Worm (Caenorhabditis elegans) whole organism, L4 larva: ENCODE measurements around the gene usp-4.

Experiments
- F10B5.3 ChIP-seq: sonication (generic microtip); optimal IDR thresholded peaks from 2 replicates; lab custom pipeline; 2016; ENCODE audit warnings: mild to moderate bottlenecking, missing genetic modification characterization, missing compliant biosample characterization
- Y48G9A.11 ChIP-seq: fragments of 200-800 bp; sonication (Bioruptor generic); IDR thresholded peaks from 2 replicates; pipeline ENCODE4 v1.3.6; 2022; ENCODE audit warnings: missing genetic modification reagents, missing genetic modification characterization, missing compliant biosample characterization
- Y5F2A.4 ChIP-seq: fragments of 200-800 bp; sonication (Bioruptor generic); optimal IDR thresholded peaks from 2 replicates; lab custom pipeline; 2018; ENCODE audit warnings: mild to moderate bottlenecking, missing genetic modification characterization, missing compliant biosample characterization
- aha-1 ChIP-seq: fragments of 150-350 bp; peaks from one replicate; lab custom pipeline; 2014; ENCODE audit warnings: missing biosample characterization, missing genetic modification characterization
- ama-1 ChIP-seq: fragments of 150-350 bp; optimal IDR thresholded peaks from 2 replicates; lab custom pipeline; 2014; ENCODE audit warnings: inconsistent platforms, mixed read lengths
- ceh-20 ChIP-seq: fragments of 200-800 bp; sonication (Bioruptor generic); IDR thresholded peaks from 2 replicates; pipeline ENCODE4 v1.3.6; 2022; ENCODE audit warnings: missing genetic modification reagents, missing genetic modification characterization, missing compliant biosample characterization
- daf-16 ChIP-seq, 3 experiments: sonication (generic microtip); optimal IDR thresholded peaks; 2 replicates each; lab custom pipeline; 2016 to 2017; ENCODE audit warnings: missing genetic modification characterization in 3 of 3, missing genetic modification reagents in 3 of 3, mild to moderate bottlenecking in 2 of 3, missing compliant biosample characterization in 2 of 3, missing biosample characterization in 1 of 3, moderate library complexity in 1 of 3
- dmd-6 ChIP-seq: fragments of 200-800 bp; sonication (Bioruptor generic); IDR thresholded peaks from 2 replicates; pipeline ENCODE4 v1.3.6; 2022; ENCODE audit warnings: missing genetic modification reagents, missing genetic modification characterization, missing compliant biosample characterization
- dmd-8 ChIP-seq: fragments of 200-800 bp; sonication (Bioruptor generic); IDR thresholded peaks from 2 replicates; pipeline ENCODE4 v1.3.6; 2022; ENCODE audit warnings: missing genetic modification characterization, missing compliant biosample characterization
- duxl-1 ChIP-seq: sonication (generic microtip); optimal IDR thresholded peaks from 2 replicates; lab custom pipeline; 2016; ENCODE audit warnings: mild to moderate bottlenecking, missing genetic modification characterization, moderate library complexity, missing compliant biosample characterization; ENCODE audit not compliant: poor library complexity
- dve-1 ChIP-seq: sonication (generic microtip); optimal IDR thresholded peaks from 2 replicates; lab custom pipeline; 2017; ENCODE audit warnings: antibody characterized with exemption, mild to moderate bottlenecking, missing genetic modification characterization, missing compliant biosample characterization; ENCODE audit not compliant: insufficient read depth
- fos-1 ChIP-seq: fragments of 150-350 bp; optimal IDR thresholded peaks from 2 replicates; lab custom pipeline; 2014; ENCODE audit warnings: missing biosample characterization, missing genetic modification characterization
- hif-1 ChIP-seq, 2 experiments: sonication (generic microtip); optimal IDR thresholded peaks; 2 replicates each; lab custom pipeline; 2016 to 2017; ENCODE audit warnings: missing compliant biosample characterization in 2 of 2, missing genetic modification characterization in 2 of 2, missing genetic modification reagents in 2 of 2, missing genotype in 2 of 2, mild to moderate bottlenecking in 1 of 2
- hlh-11 ChIP-seq: fragments of 200-800 bp; sonication (Bioruptor generic); optimal IDR thresholded peaks from 2 replicates; lab custom pipeline; 2018; ENCODE audit warnings: mild to moderate bottlenecking, missing genetic modification characterization, missing compliant biosample characterization
- hlh-30 ChIP-seq: sonication (generic microtip); optimal IDR thresholded peaks from 2 replicates; lab custom pipeline; 2017; ENCODE audit warnings: antibody characterized with exemption, mild to moderate bottlenecking, missing genetic modification characterization, missing compliant biosample characterization; ENCODE audit not compliant: insufficient read depth
- hmg-1.1 ChIP-seq: fragments of 200-800 bp; sonication (Bioruptor generic); IDR thresholded peaks from 2 replicates; pipeline ENCODE4 v1.3.6; 2022; ENCODE audit warnings: missing genetic modification reagents, missing genetic modification characterization, missing compliant biosample characterization
- lin-15B ChIP-seq: fragments of 150-350 bp; sonication (generic microtip); optimal IDR thresholded peaks from 3 replicates; lab custom pipeline; 2014; ENCODE audit warnings: missing biosample characterization, missing genetic modification characterization
- lin-29 ChIP-seq: fragments of 200-800 bp; sonication (Bioruptor generic); IDR thresholded peaks from 2 replicates; pipeline ENCODE4 v1.3.6; 2022; ENCODE audit warnings: missing genetic modification reagents, missing genetic modification characterization, missing compliant biosample characterization
- lin-38 ChIP-seq: fragments of 200-800 bp; sonication (Bioruptor generic); IDR thresholded peaks from 2 replicates; pipeline ENCODE4 v1.3.6; 2022; ENCODE audit warnings: missing genetic modification reagents, missing genetic modification characterization, missing compliant biosample characterization
- lir-3 ChIP-seq: sonication (generic microtip); optimal IDR thresholded peaks from 2 replicates; lab custom pipeline; 2016; ENCODE audit warnings: mild to moderate bottlenecking, missing genetic modification characterization, missing compliant biosample characterization
- madf-5 ChIP-seq, 2 experiments: fragments of 200-800 bp; sonication (Bioruptor generic); IDR thresholded peaks; 2 replicates each; pipeline ENCODE4 v1.3.6; 2022; ENCODE audit warnings: missing compliant biosample characterization in 2 of 2, missing genetic modification characterization in 2 of 2
- mxl-3 ChIP-seq: fragments of 200-800 bp; sonication (Bioruptor generic); optimal IDR thresholded peaks from 2 replicates; lab custom pipeline; 2018; ENCODE audit warnings: mild to moderate bottlenecking, missing genetic modification characterization, missing compliant biosample characterization
- nhr-237 ChIP-seq: sonication (generic microtip); optimal IDR thresholded peaks from 2 replicates; lab custom pipeline; 2017; ENCODE audit warnings: missing biosample characterization, missing genetic modification characterization
- nhr-25 ChIP-seq: sonication (generic microtip); optimal IDR thresholded peaks from 2 replicates; lab custom pipeline; 2017; ENCODE audit warnings: missing genetic modification characterization, mild to moderate bottlenecking, missing compliant biosample characterization, antibody characterized with exemption, moderate library complexity, borderline replicate concordance; ENCODE audit not compliant: insufficient read depth
- nhr-28 ChIP-seq: fragments of 150-350 bp; optimal IDR thresholded peaks from 2 replicates; lab custom pipeline; 2014; ENCODE audit warnings: missing biosample characterization, missing genetic modification characterization
- nhr-41 ChIP-seq: fragments of 200-800 bp; sonication (Bioruptor generic); IDR thresholded peaks from 2 replicates; pipeline ENCODE4 v1.3.6; 2022; ENCODE audit warnings: missing genetic modification reagents, missing genetic modification characterization, missing compliant biosample characterization
- nhr-48 ChIP-seq: sonication (generic microtip); optimal IDR thresholded peaks from 2 replicates; lab custom pipeline; 2016; ENCODE audit warnings: mild to moderate bottlenecking, missing genetic modification characterization, missing compliant biosample characterization
- nhr-6 ChIP-seq: fragments of 150-350 bp; optimal IDR thresholded peaks from 2 replicates; lab custom pipeline; 2014; ENCODE audit warnings: missing biosample characterization, missing genetic modification characterization
- php-3 ChIP-seq: fragments of 200-800 bp; sonication (Bioruptor generic); IDR thresholded peaks from 2 replicates; pipeline ENCODE4 v1.3.6; 2022; ENCODE audit warnings: missing genetic modification reagents, missing genetic modification characterization, missing compliant biosample characterization
- pqm-1 ChIP-seq: sonication (generic microtip); optimal IDR thresholded peaks from 2 replicates; lab custom pipeline; 2017; ENCODE audit warnings: missing biosample characterization, missing genetic modification characterization
- sdz-12 ChIP-seq: fragments of 200-800 bp; sonication (Bioruptor generic); optimal IDR thresholded peaks from 2 replicates; lab custom pipeline; 2018; ENCODE audit warnings: mild to moderate bottlenecking, missing genetic modification characterization, missing compliant biosample characterization
- set-16 ChIP-seq: fragments of 200-800 bp; sonication (Bioruptor generic); IDR thresholded peaks from 2 replicates; pipeline ENCODE4 v1.3.6; 2022; ENCODE audit warnings: missing genetic modification reagents, missing genetic modification characterization, missing compliant biosample characterization
- snpc-1.2 ChIP-seq: fragments of 200-800 bp; sonication (Bioruptor generic); IDR thresholded peaks from 2 replicates; pipeline ENCODE4 v1.3.6; 2022; ENCODE audit warnings: missing genetic modification reagents, missing genetic modification characterization, missing compliant biosample characterization
- spr-1 ChIP-seq: sonication (generic microtip); optimal IDR thresholded peaks from 2 replicates; lab custom pipeline; 2016; ENCODE audit warnings: mild to moderate bottlenecking, missing genetic modification characterization, missing compliant biosample characterization
- unc-130 ChIP-seq: sonication (generic microtip); optimal IDR thresholded peaks from 2 replicates; lab custom pipeline; 2016; ENCODE audit warnings: missing genetic modification reagents, missing genetic modification characterization, missing compliant biosample characterization
- unc-62 ChIP-seq, 3 experiments: fragments of 150-350 bp in 1 of 3; sonication (generic microtip); optimal IDR thresholded peaks in 2 of 3; peaks in 1 of 3; 1 replicate in 1 of 3; 2 replicates in 2 of 3; lab custom pipeline; 2014 to 2017; ENCODE audit warnings: missing biosample characterization in 3 of 3, missing genetic modification characterization in 3 of 3, missing genetic modification reagents in 3 of 3, missing genotype in 1 of 3
- zfp-2 ChIP-seq: sonication (generic microtip); optimal IDR thresholded peaks from 2 replicates; lab custom pipeline; 2016; ENCODE audit warnings: mild to moderate bottlenecking, missing genetic modification characterization, missing compliant biosample characterization
- ztf-11 ChIP-seq: fragments of 150-350 bp; optimal IDR thresholded peaks from 2 replicates; lab custom pipeline; 2014; ENCODE audit warnings: missing biosample characterization, missing genetic modification characterization

Gene usp-4

DNA sequence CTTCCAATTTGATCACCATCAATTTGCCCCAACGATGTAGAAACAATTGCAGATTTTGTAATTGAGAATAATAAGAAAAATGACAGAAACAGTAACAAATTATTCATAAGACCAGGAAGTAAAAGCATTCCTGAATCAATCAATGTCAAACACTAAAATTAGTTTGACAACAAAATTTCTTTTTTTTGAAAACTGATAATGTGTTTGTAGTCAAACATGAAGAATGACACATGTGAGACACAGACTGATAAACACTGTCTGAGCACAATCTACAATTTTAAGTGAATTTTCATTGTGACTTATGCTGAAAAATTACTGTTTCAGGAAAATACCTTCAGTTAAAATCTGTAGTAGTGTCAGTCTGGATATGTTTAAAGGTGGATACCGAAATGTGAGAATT, 45.0 kb downstream of the usp-4 start, which contains the start of the genes cest-4 and C17H12.11 (continued):
- no peak for TF ChIP-seq madf-5 (GFP tag; IDR thresholded peaks at IDR 0.05; lab: Robert Waterston, UW)
- no peak for TF ChIP-seq lin-15B (tag; lab: Kevin White, UChicago)
- no peak for TF ChIP-seq lin-38 (GFP tag; lab: Robert Waterston, UW)
- no peak for TF ChIP-seq Y48G9A.11 (GFP tag; lab: Robert Waterston, UW)
- no peak for TF ChIP-seq ama-1
- TF ChIP-seq zfp-2 (tag; lab: Kevin White, UChicago): no peak
- no peak for TF ChIP-seq nhr-237 (tag; lab: Kevin White, UChicago)
- TF ChIP-seq sdz-12 (GFP tag; lab: Kevin White, UChicago): no peak
- no peak for TF ChIP-seq duxl-1 (tag; lab: Kevin White, UChicago)
- no peak for TF ChIP-seq hmg-1.1 (GFP tag; lab: Robert Waterston, UW)
- TF ChIP-seq unc-62 (GFP tag; optimal IDR thresholded peaks at IDR 0.05 in 1 of 2; lab: Kevin White, UChicago): no peak
- no peak for TF ChIP-seq unc-62 (tag; optimal IDR thresholded peaks at IDR 0.05; lab: Kevin White, UChicago)
- peak; percentile 91 for TF ChIP-seq dmd-6 (GFP tag; lab: Robert Waterston, UW)
- TF ChIP-seq dmd-8: no peak
- TF ChIP-seq Y5F2A.4: no peak
- peak; percentile 24 for TF ChIP-seq mxl-3 (GFP tag; lab: Kevin White, UChicago)
- TF ChIP-seq dve-1 (tag; lab: Kevin White, UChicago): peak; percentile 79
- TF ChIP-seq pqm-1 (tag; lab: Kevin White, UChicago): peak; percentile 88
- peak; percentile 98 for TF ChIP-seq nhr-28
- TF ChIP-seq nhr-41: no peak
- TF ChIP-seq php-3 (GFP tag; lab: Robert Waterston, UW): peak; percentile 91
- TF ChIP-seq set-16 (GFP tag; lab: Robert Waterston, UW): no peak
- peak; percentile 73 for TF ChIP-seq hlh-11 (tag; lab: Kevin White, UChicago)
- no peak for TF ChIP-seq unc-130
- no peak for TF ChIP-seq lin-29 (GFP tag; lab: Robert Waterston, UW)
- peak; percentile 56 for TF ChIP-seq aha-1
- no peak for TF ChIP-seq snpc-1.2 (GFP tag; lab: Robert Waterston, UW)
- TF ChIP-seq nhr-6 (tag; lab: Kevin White, UChicago): peak; percentile 7
- peak; percentile 43; the same call in 1 of the 2 replicates for TF ChIP-seq ceh-20
- TF ChIP-seq daf-16 (GFP tag; optimal IDR thresholded peaks at IDR 0.05; lab: Kevin White, UChicago): no peak
- peak; percentile 93 for TF ChIP-seq daf-16 (tag; optimal IDR thresholded peaks at IDR 0.05; lab: Kevin White, UChicago)
- TF ChIP-seq nhr-48: peak; percentile 9
- TF ChIP-seq nhr-25 (tag; lab: Kevin White, UChicago): no peak
- no peak for TF ChIP-seq F10B5.3
- TF ChIP-seq ztf-11 (tag; lab: Kevin White, UChicago): no peak
- TF ChIP-seq, all 104 proteins: peak for 13

DNA sequence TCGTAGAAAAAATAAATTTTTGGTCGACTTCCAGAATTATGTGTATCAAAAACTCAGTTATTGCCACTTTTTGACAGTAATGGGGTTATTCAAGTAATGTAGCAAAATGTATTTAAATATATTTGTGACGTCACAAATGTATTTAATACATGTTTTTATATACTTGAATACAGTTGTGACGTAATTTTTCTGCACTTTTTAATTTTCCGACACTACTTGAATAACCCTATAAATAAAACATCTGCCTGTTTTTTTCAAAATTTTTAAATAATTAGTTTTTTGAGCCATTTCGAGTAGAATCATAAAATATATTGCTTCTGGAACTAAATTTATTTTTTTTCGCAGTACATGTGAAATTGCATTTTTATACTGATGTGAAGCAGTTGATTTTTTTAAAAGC, 46.2 kb downstream of the usp-4 start:
- TF ChIP-seq lir-3 (tag; lab: Kevin White, UChicago): no peak

DNA sequence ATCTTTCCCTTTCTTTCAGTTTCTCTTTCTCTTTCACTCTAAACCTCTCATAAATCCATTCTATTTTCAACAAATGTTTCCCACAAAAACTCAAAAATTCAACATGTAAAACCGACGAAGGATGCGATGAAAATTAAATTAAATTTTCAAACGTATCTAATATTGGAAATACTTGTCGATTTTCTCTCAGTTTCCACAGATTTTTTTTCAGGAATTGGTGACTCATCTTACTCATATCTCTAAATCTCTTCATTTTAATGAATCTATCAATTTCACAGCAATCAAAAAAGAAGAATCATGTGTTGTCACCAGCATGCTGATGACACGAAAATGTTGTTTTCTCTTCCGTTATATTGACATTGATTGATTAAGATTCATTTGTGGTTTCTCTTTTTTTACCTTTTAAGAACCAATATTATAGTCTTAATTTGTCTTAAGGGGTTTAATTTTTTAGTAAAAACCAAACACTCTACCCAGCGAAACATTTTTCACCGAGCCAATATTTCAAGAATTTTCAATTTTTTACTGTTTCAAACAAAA, 46.8 kb downstream of the usp-4 start:
- peak in 1 of 2 experiments; percentile 3 for TF ChIP-seq daf-16 (GFP tag; optimal IDR thresholded peaks at IDR 0.05; lab: Kevin White, UChicago)
- TF ChIP-seq daf-16 (tag; optimal IDR thresholded peaks at IDR 0.05; lab: Kevin White, UChicago): no peak
- TF ChIP-seq spr-1 (tag; lab: Kevin White, UChicago): no peak
- peak; percentile 37 for TF ChIP-seq hlh-30 (tag; lab: Kevin White, UChicago)
- TF ChIP-seq nhr-28: peak; percentile 3
- TF ChIP-seq fos-1 (tag; lab: Kevin White, UChicago): peak; percentile 47
- TF ChIP-seq hif-1 (tag; optimal IDR thresholded peaks at IDR 0.05; lab: Kevin White, UChicago): no peak
- TF ChIP-seq, all 104 proteins: peak for 4
